Worm (Caenorhabditis elegans): ENCODE data around the gene K02B2.6.
A peak's percentile ranks its signal among the peaks of the same experiment; 100 is the strongest.

The K02B2.6 gene

DNA sequence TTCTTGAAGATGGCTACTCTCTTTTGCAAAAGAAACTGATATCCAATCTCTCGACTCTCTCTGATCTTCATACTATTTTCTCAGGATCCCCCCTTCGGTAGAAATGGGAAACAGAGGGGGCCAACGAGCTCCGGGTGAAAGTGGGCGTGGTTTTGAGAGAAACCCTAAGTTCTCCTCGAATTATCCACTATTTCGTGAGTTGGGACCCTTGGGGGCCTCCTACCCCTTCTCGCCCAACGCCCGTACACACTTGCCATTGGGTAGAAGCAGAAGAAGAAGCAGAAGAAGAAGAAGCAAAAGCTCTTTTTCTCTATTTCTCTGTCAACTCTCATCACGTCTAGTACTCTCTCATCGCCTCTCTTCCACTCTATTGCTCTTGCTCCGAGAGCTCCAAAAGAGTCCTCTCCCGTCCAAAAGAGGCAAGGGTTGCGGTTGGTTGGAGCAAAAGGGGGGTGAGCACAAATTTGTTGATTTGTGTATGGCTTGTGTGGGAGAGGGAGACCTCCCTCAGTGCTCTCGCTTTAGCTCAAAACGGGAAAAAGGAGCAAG lies 12.0 kb upstream of the K02B2.6 start (continued):
- no peak for TF ChIP-seq nhr-237 (tag; optimal IDR thresholded peaks at IDR 0.05)
- peak; percentile 57 for TF ChIP-seq mes-2 (tag; optimal IDR thresholded peaks at IDR 0.05; ENCODE audit: poor library complexity, severe bottlenecking)
- TF ChIP-seq egl-27 (tag; optimal IDR thresholded peaks at IDR 0.05) = no peak
- TF ChIP-seq lin-13 (GFP tag; optimal IDR thresholded peaks at IDR 0.05) = no peak
- 0 out of 2 replicates have a peak, but pooled peaks have one; percentile 13 for TF ChIP-seq saeg-2 (GFP tag; IDR thresholded peaks at IDR 0.05)
- peak; percentile 26; the same call in 1 of the 2 replicates for TF ChIP-seq ctbp-1 (GFP tag; IDR thresholded peaks at IDR 0.05)

DNA sequence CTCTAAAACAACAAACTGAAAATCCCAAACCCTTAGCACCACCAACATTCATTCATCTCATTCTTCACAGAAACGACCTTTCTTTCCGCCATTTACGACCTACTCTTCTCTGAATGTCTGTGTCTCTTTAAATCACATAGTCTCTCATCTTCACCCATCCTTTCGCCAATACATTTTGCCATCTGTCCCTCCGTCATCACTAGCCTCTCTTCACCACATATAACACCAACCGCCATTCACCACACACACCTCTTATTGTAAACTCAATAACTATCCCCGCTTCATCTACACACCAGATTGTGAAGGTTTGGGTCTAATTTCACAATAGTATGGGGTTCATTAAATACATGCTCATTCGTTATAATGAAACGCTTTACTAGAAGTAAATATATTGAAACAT lies 8.5 kb upstream of the K02B2.6 start:
- TF ChIP-seq zfp-3 (GFP tag; conservative IDR thresholded peaks at IDR 0.05) = no peak
- no peak for TF ChIP-seq lin-15B (tag; optimal IDR thresholded peaks at IDR 0.05)
- no peak for TF ChIP-seq nhr-48 (tag; optimal IDR thresholded peaks at IDR 0.05)
- peak in 1 of 2 experiments; percentile 62 for TF ChIP-seq unc-62 (GFP tag; optimal IDR thresholded peaks at IDR 0.05 in 1 of 2)
- no peak for TF ChIP-seq unc-62 (tag; optimal IDR thresholded peaks at IDR 0.05)
- no peak for TF ChIP-seq zfp-2 (tag; optimal IDR thresholded peaks at IDR 0.05)
- TF ChIP-seq pha-4 (GFP tag; IDR thresholded peaks at IDR 0.05) = no peak
- no peak for TF ChIP-seq pha-4 (tag; optimal IDR thresholded peaks at IDR 0.05)

DNA sequence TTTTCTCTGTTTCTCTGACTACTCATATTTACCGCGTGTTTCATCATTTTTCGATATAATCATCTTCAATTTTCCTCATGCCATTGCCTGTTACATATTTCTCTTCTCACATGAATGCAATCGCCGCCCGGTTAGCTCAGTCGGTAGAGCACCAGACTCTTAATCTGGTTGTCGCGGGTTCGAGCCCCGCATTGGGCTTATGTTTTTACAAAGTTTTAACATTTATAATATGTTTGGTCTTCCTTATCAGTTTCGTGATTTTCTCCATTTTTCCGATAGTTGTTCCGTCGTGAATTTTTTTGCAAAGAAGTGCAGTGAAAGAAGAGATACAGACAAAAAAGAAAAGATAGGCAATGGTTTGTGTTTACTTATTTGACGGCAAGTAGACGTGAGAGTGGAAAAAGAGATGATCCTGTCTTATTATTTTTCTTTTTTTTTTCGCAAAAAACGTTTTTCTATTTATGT lies 5.0 kb upstream of the K02B2.6 start:
- TF ChIP-seq ceh-82 (tag; optimal IDR thresholded peaks at IDR 0.05) (no peak), mxl-2 (GFP tag; conservative IDR thresholded peaks at IDR 0.05) (peak; percentile 50; the same call in 1 of the 2 replicates), spr-3 (GFP tag; optimal IDR thresholded peaks at IDR 0.05) (peak; percentile 80), php-3 (GFP tag; IDR thresholded peaks at IDR 0.05) (peak; percentile 87), egl-27 (tag; optimal IDR thresholded peaks at IDR 0.05) (no peak), jun-1 (tag; optimal IDR thresholded peaks at IDR 0.05) (peak; percentile 47), snpc-1.2 (GFP tag; IDR thresholded peaks at IDR 0.05) (peak; percentile 98), ctbp-1 (GFP tag; IDR thresholded peaks at IDR 0.05) (no peak; the same call in 1 of the 2 replicates), lin-38 (GFP tag; IDR thresholded peaks at IDR 0.05) (peak; percentile 78), zfp-2 (tag; optimal IDR thresholded peaks at IDR 0.05) (peak; percentile 76), unc-62 (GFP tag; optimal IDR thresholded peaks at IDR 0.05 in 1 of 2) (no peak), unc-62 (tag; optimal IDR thresholded peaks at IDR 0.05) (no peak), zip-11 (GFP tag; IDR thresholded peaks at IDR 0.05) (no peak), vab-7 (GFP tag; IDR thresholded peaks at IDR 0.05) (peak; percentile 95), F10B5.3 (tag; optimal IDR thresholded peaks at IDR 0.05) (peak; percentile 47), lin-15B (tag; optimal IDR thresholded peaks at IDR 0.05) (no peak), nhr-6 (tag; optimal IDR thresholded peaks at IDR 0.05) (peak; percentile 38), nhr-28 (tag; optimal IDR thresholded peaks at IDR 0.05) (peak; percentile 89), spr-1 (tag; optimal IDR thresholded peaks at IDR 0.05) (peak; percentile 87), aly-2 (tag; optimal IDR thresholded peaks at IDR 0.05) (no peak), sdz-12 (GFP tag; optimal IDR thresholded peaks at IDR 0.05) (peak; percentile 37), saeg-2 (GFP tag; IDR thresholded peaks at IDR 0.05) (0 out of 2 replicates have a peak, but pooled peaks have one; percentile 69), daf-12 (tag; optimal IDR thresholded peaks at IDR 0.05) (no peak), duxl-1 (tag; optimal IDR thresholded peaks at IDR 0.05; ENCODE audit: poor library complexity) (peak; percentile 89), ceh-20 (GFP tag; IDR thresholded peaks at IDR 0.05) (no peak; the same call in 1 of the 2 replicates), Y48G9A.11 (GFP tag; IDR thresholded peaks at IDR 0.05) (peak; percentile 83), mdl-1 (tag; optimal IDR thresholded peaks at IDR 0.05) (peak; percentile 54 to 81), Y105C5A.15 (GFP tag; IDR thresholded peaks at IDR 0.05) (peak; percentile 74; the same call in 1 of the 2 replicates), nhr-48 (tag; optimal IDR thresholded peaks at IDR 0.05) (peak; percentile 83), daf-8 (GFP tag; IDR thresholded peaks at IDR 0.05) (no peak), snpc-4 (tag; optimal IDR thresholded peaks at IDR 0.05) (peak; percentile 2), nhr-25 (tag; optimal IDR thresholded peaks at IDR 0.05; ENCODE audit: borderline replicate concordance, insufficient read depth) (peak; percentile 92), ceh-28 (tag; optimal IDR thresholded peaks at IDR 0.05) (no peak), ceh-62 (tag; optimal IDR thresholded peaks at IDR 0.05) (no peak), F26F4.8 (GFP tag; conservative IDR thresholded peaks at IDR 0.05) (peak; percentile 86; the same call in 1 of the 2 replicates), madf-9 (GFP tag; conservative IDR thresholded peaks at IDR 0.05) (peak; percentile 90), nhr-42 (GFP tag; IDR thresholded peaks at IDR 0.05) (peak; percentile 80; the same call in 1 of the 2 replicates), daf-16 (GFP tag; optimal IDR thresholded peaks at IDR 0.05) (peak; percentile 60 to 95), daf-16 (tag; optimal IDR thresholded peaks at IDR 0.05) (peak; percentile 96), D1046.2 (GFP tag; IDR thresholded peaks at IDR 0.05) (no peak)
